Fruit fly (Drosophila melanogaster) Kc167 (cell line): ENCODE results near the gene CG42340.
"Not testable (repeated sequence)": the region's sequence is repeated elsewhere in the genome, so short reads cannot be mapped to it uniquely, and the experiment has no call there.

Source experiments
- Myc ChIP-seq: fragments of >200 bp; optimal IDR thresholded peaks from 2 replicates; lab custom pipeline; 2017; ENCODE audit warnings: missing external identifiers
- Sin3A ChIP-seq: fragments of >200 bp; optimal IDR thresholded peaks from 2 replicates; lab custom pipeline; 2018; ENCODE audit warnings: missing external identifiers
- insv ChIP-seq: fragments of >200 bp; optimal IDR thresholded peaks from 3 replicates; lab custom pipeline; 2018; ENCODE audit warnings: missing external identifiers

DNA sequence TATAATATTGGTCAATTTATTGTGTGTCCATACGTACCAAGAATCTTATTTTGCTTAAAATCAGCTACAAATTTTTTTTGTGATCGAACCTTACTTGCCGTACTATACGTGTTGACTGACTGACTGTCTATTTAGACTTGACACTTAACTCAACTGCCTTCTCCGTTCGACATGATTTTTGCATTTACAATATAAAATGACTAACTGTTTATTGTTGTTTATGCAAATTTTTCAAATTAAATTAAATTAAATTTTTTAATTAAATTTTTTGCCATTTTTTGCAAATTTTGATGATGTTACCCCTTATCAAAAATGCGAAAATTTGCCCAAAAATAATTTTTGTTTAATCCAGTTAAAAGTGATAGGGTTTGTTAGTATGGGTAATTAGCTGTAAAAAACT is 45.4 kb downstream of the CG42340 start, which contains the start of gene CG33665:
- not testable (repeated sequence) for TF ChIP-seq Sin3A (lab: Kevin White, UChicago); insv; Myc (lab: Kevin White, UChicago)
